Fruit fly (Drosophila melanogaster): ENCODE results near the gene CG5342.

CG5342 gene

DNA sequence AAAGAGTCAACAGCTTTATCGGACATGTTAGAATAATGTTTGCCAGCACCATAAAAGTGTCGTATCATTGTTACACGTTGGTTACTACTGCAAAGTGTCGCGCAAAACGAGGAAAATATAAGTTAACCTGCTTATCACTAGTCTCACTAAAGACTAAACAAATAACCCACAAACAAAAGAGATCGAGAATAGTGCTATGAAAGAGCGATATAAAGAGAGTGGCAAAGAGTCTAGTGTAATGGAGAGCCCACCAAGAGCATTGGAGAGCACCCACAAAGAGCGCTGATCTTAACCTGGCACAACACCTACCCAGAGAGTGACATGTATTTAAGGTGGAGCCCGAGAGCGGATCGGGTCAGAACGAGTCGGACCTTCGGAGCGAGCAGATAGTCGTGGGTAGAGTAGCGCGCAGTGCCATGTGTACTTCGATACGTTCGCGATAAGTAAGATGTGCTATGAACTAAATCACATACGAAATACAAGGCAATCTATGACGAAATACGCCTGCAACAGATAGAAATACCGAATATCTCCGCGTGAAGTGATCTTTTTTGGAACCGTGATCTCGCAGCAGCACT, 9.7 kb upstream of the CG5342 start, which contains the start of gene Mrp4 (continued):
- TF ChIP-seq Jarid2 (GFP tag; optimal IDR thresholded peaks at IDR 0.05) (peak; percentile 96), cg (GFP tag; optimal IDR thresholded peaks at IDR 0.05) (no peak), CG4424 (GFP tag; optimal IDR thresholded peaks at IDR 0.05) (no peak), CG32532 (GFP tag; IDR thresholded peaks at IDR 0.05) (peak; percentile 78; the same call in 1 of the 2 replicates), MTF-1 (GFP tag; optimal IDR thresholded peaks at IDR 0.05; ENCODE audit: borderline replicate concordance) (peak; percentile 56), gce (GFP tag; IDR thresholded peaks at IDR 0.05) (peak; percentile 74; the same call in 2 of the 3 replicates), E2f2 (GFP tag; IDR thresholded peaks at IDR 0.05) (peak; percentile 31; the same call in 1 of the 2 replicates), dati (GFP tag; IDR thresholded peaks at IDR 0.05) (no peak), yki (optimal IDR thresholded peaks at IDR 0.05) (no peak), abd-A (tag; optimal IDR thresholded peaks at IDR 0.05) (no peak), H2.0 (GFP tag; IDR thresholded peaks at IDR 0.05) (no peak), CG17359 (tag; optimal IDR thresholded peaks at IDR 0.05) (peak; percentile 16), Eip74EF (GFP tag; optimal IDR thresholded peaks at IDR 0.05) (peak in 1 of 2 experiments; percentile 79), crp (GFP tag; optimal IDR thresholded peaks at IDR 0.05) (no peak), sim (GFP tag; IDR thresholded peaks at IDR 0.05) (no peak), CG18619 (GFP tag; optimal IDR thresholded peaks at IDR 0.05) (no peak), twi (tag; optimal IDR thresholded peaks at IDR 0.05) (no peak), CG3838 (GFP tag; optimal IDR thresholded peaks at IDR 0.05) (no peak), Trl (optimal IDR thresholded peaks at IDR 0.05) (peak; percentile 99 to 100), Trl (GFP tag; optimal IDR thresholded peaks at IDR 0.05) (peak; percentile 54), Lhr (GFP tag; optimal IDR thresholded peaks at IDR 0.05) (no peak), luna (GFP tag; optimal IDR thresholded peaks at IDR 0.05) (no peak), Nf-YC (tag; optimal IDR thresholded peaks at IDR 0.05) (peak; percentile 38), CG13775 (GFP tag; optimal IDR thresholded peaks at IDR 0.05) (no peak), Stat92E (GFP tag; optimal IDR thresholded peaks at IDR 0.05) (peak in 1 of 3 experiments; percentile 76), CG13287 (GFP tag; IDR thresholded peaks at IDR 0.05; ENCODE audit: partially characterized antibody) (peak; percentile 66), caup (GFP tag; optimal IDR thresholded peaks at IDR 0.05; ENCODE audit: severe bottlenecking) (peak; percentile 45), CG10209 (GFP tag; optimal IDR thresholded peaks at IDR 0.05) (peak; percentile 13), NFAT (GFP tag; IDR thresholded peaks at IDR 0.05) (peak; percentile 81), CG14710 (tag; optimal IDR thresholded peaks at IDR 0.05) (no peak), sd (tag; optimal IDR thresholded peaks at IDR 0.05) (peak; percentile 62), Ptx1 (GFP tag; IDR thresholded peaks at IDR 0.05) (no peak), CG2116 (GFP tag; optimal IDR thresholded peaks at IDR 0.05) (no peak), CG3163 (GFP tag; optimal IDR thresholded peaks at IDR 0.05) (peak; percentile 100), Six4 (GFP tag; optimal IDR thresholded peaks at IDR 0.05) (no peak), Dbx (GFP tag; IDR thresholded peaks at IDR 0.05) (peak; percentile 76; the same call in 2 of the 3 replicates), CG15011 (GFP tag; optimal IDR thresholded peaks at IDR 0.05) (no peak), Tbp (GFP tag; optimal IDR thresholded peaks at IDR 0.05) (no peak), Lim3 (GFP tag; IDR thresholded peaks at IDR 0.05) (no peak), Oli (tag; optimal IDR thresholded peaks at IDR 0.05) (no peak), D19A (tag; optimal IDR thresholded peaks at IDR 0.05) (peak; percentile 10), cas (GFP tag; IDR thresholded peaks at IDR 0.05) (no peak), CG13123 (GFP tag; optimal IDR thresholded peaks at IDR 0.05) (no peak), CG10267 (tag; optimal IDR thresholded peaks at IDR 0.05) (no peak), tin (GFP tag; optimal IDR thresholded peaks at IDR 0.05) (no peak), fd64A (GFP tag; optimal IDR thresholded peaks at IDR 0.05) (no peak), Deaf1 (tag; optimal IDR thresholded peaks at IDR 0.05) (peak; percentile 85), crc (GFP tag; optimal IDR thresholded peaks at IDR 0.05) (no peak), Spps (tag; optimal IDR thresholded peaks at IDR 0.05) (no peak), scrt (GFP tag; optimal IDR thresholded peaks at IDR 0.05) (peak; percentile 27)

Measured in whole organism, embryonic.